Worm (Caenorhabditis elegans): ENCODE results near the gene K02D10.1.
A peak's percentile ranks its signal among the peaks of the same experiment; 100 is the strongest.

Gene K02D10.1

DNA sequence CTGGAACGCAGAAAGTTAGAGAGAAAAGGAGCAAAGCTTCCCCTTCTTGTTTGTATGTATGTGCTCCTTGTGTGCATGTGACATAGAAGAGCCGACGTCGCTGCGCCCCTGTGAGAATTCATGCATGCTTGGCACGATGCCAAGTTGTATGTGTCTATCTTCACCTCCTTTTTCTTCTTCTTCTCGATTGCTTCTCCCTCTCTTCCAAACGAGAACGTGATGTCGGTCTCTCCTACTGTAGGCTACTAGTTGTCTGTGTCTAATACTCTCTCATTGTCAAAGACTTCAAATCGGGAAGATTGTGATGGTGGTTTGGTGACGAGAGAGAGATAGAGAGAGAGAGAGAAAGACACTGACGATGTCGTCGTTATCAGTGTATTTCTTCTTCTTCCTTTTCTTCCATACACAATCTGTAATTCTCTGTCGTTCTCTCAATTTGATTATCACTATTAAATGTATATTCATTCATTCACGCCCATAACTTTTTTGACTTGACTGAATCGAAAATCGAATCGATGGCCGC, 27.9 kb downstream of the K02D10.1 start:
- TF ChIP-seq hlh-13 (GFP tag; optimal IDR thresholded peaks at IDR 0.05) (no peak), ceh-30 (tag; optimal IDR thresholded peaks at IDR 0.05) (no peak), pqm-1 (tag; optimal IDR thresholded peaks at IDR 0.05) (no peak), syd-9 (tag; optimal IDR thresholded peaks at IDR 0.05) (no peak), ceh-48 (tag; optimal IDR thresholded peaks at IDR 0.05) (no peak), pha-4 (tag; optimal IDR thresholded peaks at IDR 0.05) (no peak), ceh-18 (tag; optimal IDR thresholded peaks at IDR 0.05) (peak; percentile 33), K09A11.1 (tag; optimal IDR thresholded peaks at IDR 0.05; ENCODE audit: insufficient read depth) (no peak), nfya-1 (tag; optimal IDR thresholded peaks at IDR 0.05) (peak; percentile 66), lim-6 (tag; optimal IDR thresholded peaks at IDR 0.05) (no peak), ceh-9 (tag; optimal IDR thresholded peaks at IDR 0.05) (no peak), pax-1 (tag; optimal IDR thresholded peaks at IDR 0.05) (no peak), tbx-2 (tag; optimal IDR thresholded peaks at IDR 0.05) (peak; percentile 23), eyg-1 (tag; optimal IDR thresholded peaks at IDR 0.05) (no peak), che-1 (tag; optimal IDR thresholded peaks at IDR 0.05) (no peak), fkh-6 (tag; optimal IDR thresholded peaks at IDR 0.05) (no peak), mec-3 (tag; optimal IDR thresholded peaks at IDR 0.05; ENCODE audit: borderline replicate concordance) (no peak), elt-4 (tag; optimal IDR thresholded peaks at IDR 0.05) (no peak), sox-4 (tag; optimal IDR thresholded peaks at IDR 0.05) (no peak), rnt-1 (tag; optimal IDR thresholded peaks at IDR 0.05) (no peak), ttx-3 (tag; optimal IDR thresholded peaks at IDR 0.05) (no peak), madf-2 (tag; optimal IDR thresholded peaks at IDR 0.05) (no peak), unc-42 (tag; optimal IDR thresholded peaks at IDR 0.05) (peak; percentile 20), ref-2 (tag; optimal IDR thresholded peaks at IDR 0.05) (no peak), ceh-31 (tag; optimal IDR thresholded peaks at IDR 0.05) (peak; percentile 50), dve-1 (tag; optimal IDR thresholded peaks at IDR 0.05) (no peak), pros-1 (tag; optimal IDR thresholded peaks at IDR 0.05) (no peak), T23F11.4 (GFP tag; optimal IDR thresholded peaks at IDR 0.05) (no peak), ceh-45 (GFP tag; IDR thresholded peaks at IDR 0.05) (no peak), hlh-15 (tag; optimal IDR thresholded peaks at IDR 0.05) (no peak), K02D7.2 (tag; optimal IDR thresholded peaks at IDR 0.05) (no peak), sdc-2 (tag; optimal IDR thresholded peaks at IDR 0.05) (no peak), ceh-2 (tag; optimal IDR thresholded peaks at IDR 0.05) (no peak), odd-2 (tag; optimal IDR thresholded peaks at IDR 0.05) (no peak), ceh-19 (GFP tag; optimal IDR thresholded peaks at IDR 0.05) (no peak), gmeb-2 (tag; optimal IDR thresholded peaks at IDR 0.05) (no peak), fax-1 (tag; optimal IDR thresholded peaks at IDR 0.05) (no peak), hlh-30 (tag; optimal IDR thresholded peaks at IDR 0.05; ENCODE audit: insufficient read depth) (peak; percentile 19), hlh-6 (tag; optimal IDR thresholded peaks at IDR 0.05) (no peak), pag-3 (tag; optimal IDR thresholded peaks at IDR 0.05; ENCODE audit: borderline replicate concordance) (no peak), npax-4 (tag; optimal IDR thresholded peaks at IDR 0.05) (no peak), ceh-22 (tag; optimal IDR thresholded peaks at IDR 0.05) (no peak), Y22D7AL.16 (tag; optimal IDR thresholded peaks at IDR 0.05) (no peak), lin-11 (tag; optimal IDR thresholded peaks at IDR 0.05) (no peak), unc-86 (tag; optimal IDR thresholded peaks at IDR 0.05) (no peak), ceh-24 (tag; optimal IDR thresholded peaks at IDR 0.05) (no peak), dmd-4 (tag; optimal IDR thresholded peaks at IDR 0.05; ENCODE audit: borderline replicate concordance) (no peak), pat-9 (tag; optimal IDR thresholded peaks at IDR 0.05) (no peak), zip-5 (tag; optimal IDR thresholded peaks at IDR 0.05) (no peak), ztf-16 (tag; optimal IDR thresholded peaks at IDR 0.05) (no peak), unc-55 (GFP tag; optimal IDR thresholded peaks at IDR 0.05) (peak; percentile 60), pha-2 (tag; optimal IDR thresholded peaks at IDR 0.05) (no peak), ceh-6 (GFP tag; optimal IDR thresholded peaks at IDR 0.05) (no peak), nhr-232 (tag; optimal IDR thresholded peaks at IDR 0.05) (no peak)
